Worm (Caenorhabditis elegans) whole organism, L2 larva: ENCODE results near the gene nspc-17.

Experiments
- C34F6.9 ChIP-seq: fragments of 150-350 bp; optimal IDR thresholded peaks from 2 replicates; lab custom pipeline; 2014; ENCODE audit warnings: missing biosample characterization, missing genetic modification characterization
- F13H6.1 ChIP-seq: sonication (generic microtip); optimal IDR thresholded peaks from 2 replicates; lab custom pipeline; 2016; ENCODE audit warnings: missing genetic modification characterization, missing compliant biosample characterization
- R02D3.7 ChIP-seq: fragments of 150-350 bp; optimal IDR thresholded peaks from 2 replicates; lab custom pipeline; 2014; ENCODE audit warnings: missing biosample characterization, missing genetic modification characterization
- ZK546.5 ChIP-seq: sonication (generic microtip); optimal IDR thresholded peaks from 2 replicates; lab custom pipeline; 2017; ENCODE audit warnings: missing biosample characterization, missing genetic modification characterization
- alr-1 ChIP-seq: fragments of 150-350 bp; optimal IDR thresholded peaks from 2 replicates; lab custom pipeline; 2014; ENCODE audit warnings: missing biosample characterization, missing genetic modification characterization
- aly-2 ChIP-seq: fragments of 150-350 bp; optimal IDR thresholded peaks from 2 replicates; lab custom pipeline; 2014; ENCODE audit warnings: missing biosample characterization, missing genetic modification characterization
- ama-1 ChIP-seq: fragments of 150-350 bp; optimal IDR thresholded peaks from 2 replicates; lab custom pipeline; 2018; ENCODE audit warnings: inconsistent platforms
- blmp-1 ChIP-seq: sonication (generic microtip); optimal IDR thresholded peaks from 2 replicates; lab custom pipeline; 2017; ENCODE audit warnings: missing genetic modification characterization, mild to moderate bottlenecking, missing compliant biosample characterization, antibody characterized with exemption, moderate library complexity; ENCODE audit not compliant: insufficient read depth
- ceh-16 ChIP-seq: fragments of 150-350 bp; optimal IDR thresholded peaks from 2 replicates; lab custom pipeline; 2014; ENCODE audit warnings: missing biosample characterization, missing genetic modification characterization
- crh-2 ChIP-seq: sonication (generic microtip); optimal IDR thresholded peaks from 2 replicates; lab custom pipeline; 2017; ENCODE audit warnings: missing biosample characterization, missing genetic modification characterization
- dmd-4 ChIP-seq: sonication (generic microtip); optimal IDR thresholded peaks from 2 replicates; lab custom pipeline; 2017; ENCODE audit warnings: missing biosample characterization, missing genetic modification characterization
- egl-27 ChIP-seq: sonication (generic microtip); optimal IDR thresholded peaks from 3 replicates; lab custom pipeline; 2017; ENCODE audit warnings: missing biosample characterization, missing genetic modification reagents, missing genetic modification characterization
- elt-1 ChIP-seq: fragments of 150-350 bp; optimal IDR thresholded peaks from 2 replicates; lab custom pipeline; 2014; ENCODE audit warnings: missing biosample characterization, missing genetic modification characterization
- elt-3 ChIP-seq: sonication (generic microtip); optimal IDR thresholded peaks from 2 replicates; lab custom pipeline; 2017; ENCODE audit warnings: missing biosample characterization, missing genetic modification characterization
- fos-1 ChIP-seq: fragments of 150-350 bp; optimal IDR thresholded peaks from 2 replicates; lab custom pipeline; 2014; ENCODE audit warnings: missing biosample characterization, missing genetic modification characterization
- gmeb-1 ChIP-seq: fragments of 150-350 bp; optimal IDR thresholded peaks from 2 replicates; lab custom pipeline; 2014; ENCODE audit warnings: missing biosample characterization, missing genetic modification characterization
- lin-11 ChIP-seq: fragments of 150-350 bp; sonication (generic microtip); optimal IDR thresholded peaks from 2 replicates; lab custom pipeline; 2014; ENCODE audit warnings: missing biosample characterization, missing genetic modification characterization, inconsistent platforms, mixed read lengths
- lin-13 ChIP-seq: fragments of 150-350 bp; optimal IDR thresholded peaks from 2 replicates; lab custom pipeline; 2014; ENCODE audit warnings: missing biosample characterization, missing genetic modification reagents, missing genetic modification characterization
- lin-39 ChIP-seq: fragments of 150-350 bp; optimal IDR thresholded peaks from 2 replicates; lab custom pipeline; 2014; ENCODE audit warnings: missing biosample characterization, missing genetic modification reagents, missing genetic modification characterization
- lsy-2 ChIP-seq, 2 experiments: fragments of 150-350 bp in 1 of 2; sonication (generic microtip) in 1 of 2; optimal IDR thresholded peaks; 2 replicates each; lab custom pipeline; 2014 to 2017; ENCODE audit warnings: missing biosample characterization in 2 of 2, missing genetic modification characterization in 2 of 2
- mab-5 ChIP-seq: fragments of 150-350 bp; optimal IDR thresholded peaks from 2 replicates; lab custom pipeline; 2014; ENCODE audit warnings: missing biosample characterization, missing genetic modification characterization
- mbf-1 ChIP-seq: sonication (generic microtip); optimal IDR thresholded peaks from 2 replicates; lab custom pipeline; 2017; ENCODE audit warnings: missing biosample characterization, missing genetic modification characterization
- mdl-1 ChIP-seq, 2 experiments: fragments of 150-350 bp in 1 of 2; sonication (generic microtip) in 1 of 2; optimal IDR thresholded peaks; 2 replicates each; lab custom pipeline; 2017; ENCODE audit warnings: missing biosample characterization in 2 of 2, missing genetic modification characterization in 2 of 2
- nhr-10 ChIP-seq: sonication (generic microtip); optimal IDR thresholded peaks from 2 replicates; lab custom pipeline; 2017; ENCODE audit warnings: missing biosample characterization, missing genetic modification characterization
- nhr-11 ChIP-seq: fragments of 150-350 bp; optimal IDR thresholded peaks from 2 replicates; lab custom pipeline; 2014; ENCODE audit warnings: missing biosample characterization, missing genetic modification characterization
- nhr-12 ChIP-seq: fragments of 150-350 bp; optimal IDR thresholded peaks from 2 replicates; lab custom pipeline; 2014; ENCODE audit warnings: missing biosample characterization, missing genetic modification characterization
- nhr-129 ChIP-seq: fragments of 150-350 bp; optimal IDR thresholded peaks from 2 replicates; lab custom pipeline; 2014; ENCODE audit warnings: missing biosample characterization, missing genetic modification characterization
- nhr-21 ChIP-seq: fragments of 150-350 bp; optimal IDR thresholded peaks from 2 replicates; lab custom pipeline; 2014; ENCODE audit warnings: missing biosample characterization, missing genetic modification characterization
- nhr-23 ChIP-seq: fragments of 150-350 bp; optimal IDR thresholded peaks from 2 replicates; lab custom pipeline; 2014; ENCODE audit warnings: missing biosample characterization, missing genetic modification reagents, missing genetic modification characterization
- nhr-237 ChIP-seq: fragments of 150-350 bp; optimal IDR thresholded peaks from 2 replicates; lab custom pipeline; 2014; ENCODE audit warnings: missing biosample characterization, missing genetic modification characterization
- nhr-25 ChIP-seq: fragments of 150-350 bp; sonication (generic microtip); optimal IDR thresholded peaks from 3 replicates; lab custom pipeline; 2014; ENCODE audit warnings: missing biosample characterization, missing genetic modification characterization
- nhr-6 ChIP-seq: fragments of 150-350 bp; optimal IDR thresholded peaks from 2 replicates; lab custom pipeline; 2014; ENCODE audit warnings: missing biosample characterization, missing genetic modification characterization
- nhr-77 ChIP-seq: fragments of 150-350 bp; optimal IDR thresholded peaks from 2 replicates; lab custom pipeline; 2014; ENCODE audit warnings: missing biosample characterization, missing genetic modification characterization
- peb-1 ChIP-seq: fragments of 150-350 bp; optimal IDR thresholded peaks from 2 replicates; lab custom pipeline; 2014; ENCODE audit warnings: missing biosample characterization, missing genetic modification characterization
- sem-4 ChIP-seq: fragments of 150-350 bp; optimal IDR thresholded peaks from 2 replicates; lab custom pipeline; 2014; ENCODE audit warnings: missing biosample characterization, missing genetic modification reagents, missing genetic modification characterization
- skn-1 ChIP-seq: sonication (generic microtip); optimal IDR thresholded peaks from 2 replicates; lab custom pipeline; 2017; ENCODE audit warnings: missing biosample characterization, missing genetic modification characterization
- sma-3 ChIP-seq: sonication (generic microtip); optimal IDR thresholded peaks from 2 replicates; lab custom pipeline; 2016; ENCODE audit warnings: missing genetic modification reagents, missing genetic modification characterization, missing compliant biosample characterization
- sma-9 ChIP-seq, 2 experiments: fragments of 150-350 bp in 1 of 2; sonication (generic microtip) in 1 of 2; optimal IDR thresholded peaks; 2 replicates each; lab custom pipeline; 2014 to 2016; ENCODE audit warnings: missing genetic modification characterization in 2 of 2, mild to moderate bottlenecking in 1 of 2, missing biosample characterization in 1 of 2, missing compliant biosample characterization in 1 of 2, missing genetic modification reagents in 1 of 2, moderate library complexity in 1 of 2
- snpc-4 ChIP-seq: fragments of 150-350 bp; optimal IDR thresholded peaks from 2 replicates; lab custom pipeline; 2014; ENCODE audit warnings: missing biosample characterization, missing genetic modification characterization
- unc-39 ChIP-seq: fragments of 150-350 bp; optimal IDR thresholded peaks from 2 replicates; lab custom pipeline; 2014; ENCODE audit warnings: missing biosample characterization, missing genetic modification characterization
- unc-55 ChIP-seq: fragments of 150-350 bp; sonication (generic microtip); optimal IDR thresholded peaks from 3 replicates; lab custom pipeline; 2014; ENCODE audit warnings: missing biosample characterization, missing genetic modification reagents, missing genetic modification characterization
- unc-62 ChIP-seq: fragments of 150-350 bp; optimal IDR thresholded peaks from 2 replicates; lab custom pipeline; 2014; ENCODE audit warnings: missing biosample characterization, missing genetic modification reagents, missing genetic modification characterization
- zag-1 ChIP-seq: fragments of 150-350 bp; optimal IDR thresholded peaks from 2 replicates; lab custom pipeline; 2014; ENCODE audit warnings: missing biosample characterization, missing genetic modification characterization
- ztf-1 ChIP-seq: fragments of 200-800 bp; sonication (Bioruptor generic); conservative IDR thresholded peaks from 2 replicates; pipeline ENCODE4 v1.3.6; 2022; ENCODE audit warnings: missing genetic modification characterization, missing compliant biosample characterization
- ztf-11 ChIP-seq: sonication (generic microtip); optimal IDR thresholded peaks from 2 replicates; lab custom pipeline; 2017; ENCODE audit warnings: missing biosample characterization, missing genetic modification characterization
- ztf-4 ChIP-seq: fragments of 150-350 bp; optimal IDR thresholded peaks from 2 replicates; lab custom pipeline; 2014; ENCODE audit warnings: missing biosample characterization, missing genetic modification characterization

nspc-17 gene

ce11 chrX:14562286-14563086 is 37.5 kb upstream of the nspc-17 start (continued):
- no peak for TF ChIP-seq aly-2 (tag; lab: Kevin White, UChicago)
- TF ChIP-seq mab-5: no peak
- TF ChIP-seq dmd-4 (tag; lab: Kevin White, UChicago): peak; percentile 69
- TF ChIP-seq nhr-12 (tag; lab: Kevin White, UChicago): no peak
- TF ChIP-seq nhr-129 (tag; lab: Kevin White, UChicago): peak; percentile 47
- TF ChIP-seq elt-1: no peak
- TF ChIP-seq peb-1 (tag; lab: Kevin White, UChicago): no peak
- TF ChIP-seq skn-1 (tag; lab: Kevin White, UChicago): no peak
- no peak for TF ChIP-seq sma-3 (GFP tag; lab: Kevin White, UChicago)
- peak; percentile 70 for TF ChIP-seq ztf-4
- TF ChIP-seq lin-13 (GFP tag; lab: Kevin White, UChicago): peak; percentile 68
- TF ChIP-seq ama-1 (lab: Kevin White, UChicago): no peak
- TF ChIP-seq zag-1 (tag; lab: Kevin White, UChicago): peak; percentile 52
- peak; percentile 58 for TF ChIP-seq sem-4
- no peak for TF ChIP-seq nhr-11 (tag; lab: Kevin White, UChicago)
- TF ChIP-seq ZK546.5 (tag; lab: Kevin White, UChicago): no peak
- peak; percentile 45 for TF ChIP-seq elt-3 (tag; lab: Kevin White, UChicago)
- peak; percentile 59 for TF ChIP-seq blmp-1 (tag; lab: Kevin White, UChicago)
- TF ChIP-seq unc-39: no peak
- no peak for TF ChIP-seq F13H6.1 (tag; lab: Kevin White, UChicago)
- no peak for TF ChIP-seq mbf-1 (tag; lab: Kevin White, UChicago)
- peak; percentile 82 for TF ChIP-seq nhr-6 (tag; lab: Kevin White, UChicago)
- peak; percentile 2 for TF ChIP-seq lin-11
- peak; percentile 74 for TF ChIP-seq crh-2 (tag; lab: Kevin White, UChicago)
- TF ChIP-seq nhr-21: peak; percentile 87
- no peak for TF ChIP-seq unc-62 (GFP tag; lab: Kevin White, UChicago)
- peak in 1 of 2 experiments; percentile 78 for TF ChIP-seq lsy-2 (tag; optimal IDR thresholded peaks at IDR 0.05; lab: Kevin White, UChicago)
- no peak for TF ChIP-seq ztf-1

DNA sequence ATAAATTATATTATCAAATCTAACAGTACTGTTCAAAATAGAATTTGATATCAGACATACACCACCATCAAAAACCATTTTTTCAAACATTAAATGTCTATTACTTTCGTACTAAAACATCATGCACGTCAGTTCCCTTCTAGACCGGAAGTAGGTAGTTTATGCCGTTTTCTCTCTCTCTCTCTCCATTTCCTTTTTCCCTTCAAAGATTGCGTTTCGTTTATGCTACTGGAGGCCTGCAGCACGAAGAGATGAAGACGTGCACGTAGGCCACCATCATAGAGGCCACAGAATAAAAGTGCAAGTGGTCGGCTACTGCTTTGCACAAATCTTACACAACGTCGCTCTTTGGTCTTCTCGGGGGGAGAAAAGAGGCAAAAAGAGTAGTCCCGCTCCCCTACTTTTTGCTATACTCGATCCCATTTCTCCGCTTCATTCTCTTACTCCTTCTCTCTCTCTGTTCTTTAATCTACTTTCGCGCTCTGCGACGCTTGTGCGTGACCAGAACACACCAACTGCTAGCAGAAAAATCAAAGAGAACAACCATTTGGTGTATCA is 36.5 kb upstream of the nspc-17 start:
- TF ChIP-seq elt-1 (no peak), sma-9 (GFP tag; optimal IDR thresholded peaks at IDR 0.05; lab: Kevin White, UChicago) (peak; percentile 97), sma-9 (tag; optimal IDR thresholded peaks at IDR 0.05; lab: Kevin White, UChicago) (no peak), lin-13 (GFP tag; lab: Kevin White, UChicago) (peak; percentile 47), alr-1 (no peak), ztf-4 (peak; percentile 45), blmp-1 (tag; lab: Kevin White, UChicago) (peak; percentile 92), nhr-129 (tag; lab: Kevin White, UChicago) (peak; percentile 79), nhr-12 (tag; lab: Kevin White, UChicago) (no peak), ceh-16 (peak; percentile 12), unc-55 (GFP tag; lab: Kevin White, UChicago) (peak; percentile 67), nhr-237 (tag; lab: Kevin White, UChicago) (no peak), egl-27 (tag; lab: Kevin White, UChicago) (peak; percentile 74), fos-1 (tag; lab: Kevin White, UChicago) (peak; percentile 46), sem-4 (peak; percentile 73), crh-2 (tag; lab: Kevin White, UChicago) (peak; percentile 77), dmd-4 (tag; lab: Kevin White, UChicago) (no peak), nhr-10 (tag; lab: Kevin White, UChicago) (no peak), lin-11 (peak; percentile 30), lin-39 (no peak), F13H6.1 (tag; lab: Kevin White, UChicago) (peak; percentile 87), lsy-2 (tag; optimal IDR thresholded peaks at IDR 0.05; lab: Kevin White, UChicago) (peak in 1 of 2 experiments; percentile 62), ama-1 (lab: Kevin White, UChicago) (no peak), ztf-11 (tag; lab: Kevin White, UChicago) (no peak), nhr-77 (no peak), zag-1 (tag; lab: Kevin White, UChicago) (peak; percentile 87), nhr-21 (peak; percentile 60), R02D3.7 (tag; lab: Kevin White, UChicago) (no peak), nhr-11 (tag; lab: Kevin White, UChicago) (no peak), nhr-23 (tag; lab: Kevin White, UChicago) (no peak), gmeb-1 (no peak), C34F6.9 (tag; lab: Kevin White, UChicago) (peak; percentile 51), ztf-1 (no peak), elt-3 (tag; lab: Kevin White, UChicago) (no peak), unc-62 (GFP tag; lab: Kevin White, UChicago) (no peak), sma-3 (GFP tag; lab: Kevin White, UChicago) (peak; percentile 50), snpc-4 (no peak), nhr-25 (peak; percentile 24), peb-1 (tag; lab: Kevin White, UChicago) (no peak), aly-2 (tag; lab: Kevin White, UChicago) (no peak), mdl-1 (tag; optimal IDR thresholded peaks at IDR 0.05; lab: Kevin White, UChicago) (peak; percentile 69 to 82), nhr-6 (tag; lab: Kevin White, UChicago) (peak; percentile 58), mab-5 (peak; percentile 60), ZK546.5 (tag; lab: Kevin White, UChicago) (no peak)
